Worm (Caenorhabditis elegans) whole organism, L3 larva: ENCODE measurements around the gene F15A8.1.

ENCODE experiments used
- R02D3.7 ChIP-seq: fragments of 150-350 bp; optimal IDR thresholded peaks from 2 replicates; lab custom pipeline; 2014; ENCODE audit warnings: missing biosample characterization, missing genetic modification characterization
- aly-2 ChIP-seq: fragments of 150-350 bp; optimal IDR thresholded peaks from 2 replicates; lab custom pipeline; 2014; ENCODE audit warnings: missing biosample characterization, missing genetic modification characterization
- nhr-12 ChIP-seq: fragments of 150-350 bp; optimal IDR thresholded peaks from 2 replicates; lab custom pipeline; 2014; ENCODE audit warnings: missing biosample characterization, missing genetic modification characterization
- unc-39 ChIP-seq: sonication (generic microtip); optimal IDR thresholded peaks from 4 replicates; lab custom pipeline; 2017; ENCODE audit warnings: missing biosample characterization, missing genetic modification characterization

DNA sequence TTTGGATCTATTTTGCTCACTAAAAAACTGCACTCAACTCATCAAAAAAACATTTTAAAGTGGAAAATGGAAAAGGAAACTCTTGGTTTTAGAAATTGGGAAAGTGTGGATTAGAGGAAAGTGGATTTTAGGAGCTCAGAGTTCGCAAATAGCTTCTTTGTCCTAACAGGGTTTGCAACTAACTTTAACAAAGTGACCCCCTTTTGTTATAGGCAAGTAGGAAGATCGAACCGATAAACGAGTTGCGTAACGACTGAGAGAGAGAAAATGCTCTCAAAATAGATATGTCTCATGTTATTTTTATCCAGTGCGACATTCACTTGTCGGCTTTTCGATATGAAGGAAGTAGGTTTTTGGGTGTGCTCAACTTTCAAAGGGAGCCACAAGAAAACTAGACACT is 14.2 kb upstream of the F15A8.1 start:
- TF ChIP-seq aly-2 (tag; lab: Kevin White, UChicago) (no peak), unc-39 (no peak), nhr-12 (tag; lab: Kevin White, UChicago) (no peak), R02D3.7 (tag; lab: Kevin White, UChicago) (no peak)
